Fruit fly (Drosophila melanogaster) whole organism, embryonic: ENCODE data around the gene cnc.

Experiments used
- ATbp ChIP-seq: fragments of 200-800 bp; sonication (Bioruptor generic); optimal IDR thresholded peaks from 2 replicates; lab custom pipeline; 2017; ENCODE audit warnings: missing biosample characterization, mild to moderate bottlenecking, missing genetic modification characterization, missing genetic modification reagents
- CG11398 ChIP-seq: fragments of 200-800 bp; sonication (Bioruptor generic); optimal IDR thresholded peaks from 2 replicates; lab custom pipeline; 2016; ENCODE audit warnings: missing biosample characterization, missing genetic modification characterization
- CG11456 ChIP-seq: fragments of 200-800 bp; sonication (Bioruptor generic); IDR thresholded peaks from 3 replicates; pipeline ENCODE4 v1.3.6; 2022; ENCODE audit warnings: missing biosample characterization, missing genetic modification characterization
- CG12104 ChIP-seq: fragments of 200-800 bp; sonication (Bioruptor generic); optimal IDR thresholded peaks from 3 replicates; lab custom pipeline; 2016; ENCODE audit warnings: missing biosample characterization, missing genetic modification characterization
- CG12219 ChIP-seq: fragments of 200-800 bp; sonication (Bioruptor generic); optimal IDR thresholded peaks from 3 replicates; lab custom pipeline; 2018; ENCODE audit warnings: missing biosample characterization, mild to moderate bottlenecking, missing genetic modification characterization
- CG12659 ChIP-seq: fragments of 200-800 bp; sonication (Bioruptor generic); optimal IDR thresholded peaks from 3 replicates; lab custom pipeline; 2017; ENCODE audit warnings: mild to moderate bottlenecking, missing biosample characterization, missing genetic modification reagents, missing genetic modification characterization
- CG13287 ChIP-seq: fragments of 200-800 bp; sonication (Bioruptor generic); IDR thresholded peaks from 2 replicates; pipeline ENCODE4 v1.3.6; 2022; ENCODE audit warnings: missing biosample characterization, missing genetic modification characterization; ENCODE audit not compliant: partially characterized antibody
- CG14860 ChIP-seq: fragments of 200-800 bp; sonication (Bioruptor generic); IDR thresholded peaks from 3 replicates; pipeline ENCODE4 v1.3.6; 2022; ENCODE audit warnings: missing biosample characterization, missing genetic modification characterization; ENCODE audit not compliant: partially characterized antibody
- CG15601 ChIP-seq: fragments of 200-800 bp; sonication (Bioruptor generic); optimal IDR thresholded peaks from 3 replicates; lab custom pipeline; 2019; ENCODE audit warnings: missing biosample characterization, mild to moderate bottlenecking, missing genetic modification characterization, moderate library complexity
- CG1603 ChIP-seq: fragments of 200-800 bp; sonication (Bioruptor generic); optimal IDR thresholded peaks from 2 replicates; lab custom pipeline; 2019; ENCODE audit warnings: missing biosample characterization, mild to moderate bottlenecking, missing genetic modification characterization, moderate library complexity
- CG1647 ChIP-seq: fragments of 200-800 bp; sonication (Bioruptor generic); optimal IDR thresholded peaks from 3 replicates; lab custom pipeline; 2016; ENCODE audit warnings: missing biosample characterization, missing genetic modification characterization
- CG17568 ChIP-seq: fragments of 200-800 bp; sonication (Bioruptor generic); optimal IDR thresholded peaks from 2 replicates; lab custom pipeline; 2018; ENCODE audit warnings: missing biosample characterization, mild to moderate bottlenecking, missing genetic modification characterization, moderate library complexity
- CG18599 ChIP-seq: fragments of 200-800 bp; sonication (Bioruptor generic); optimal IDR thresholded peaks from 3 replicates; lab custom pipeline; 2017; ENCODE audit warnings: missing biosample characterization, missing genetic modification characterization, mild to moderate bottlenecking, moderate library complexity, missing genetic modification reagents
- CG2129 ChIP-seq: fragments of 200-800 bp; sonication (Bioruptor generic); IDR thresholded peaks from 2 replicates; pipeline ENCODE4 v1.3.6; 2022; ENCODE audit warnings: missing biosample characterization, missing genetic modification characterization; ENCODE audit not compliant: partially characterized antibody
- CG2889 ChIP-seq: fragments of 200-800 bp; sonication (Bioruptor generic); IDR thresholded peaks from 3 replicates; pipeline ENCODE4 v1.3.6; 2022; ENCODE audit warnings: missing biosample characterization, missing genetic modification characterization
- CG6683 ChIP-seq: fragments of 200-800 bp; sonication (Bioruptor generic); optimal IDR thresholded peaks from 2 replicates; lab custom pipeline; 2017; ENCODE audit warnings: missing biosample characterization, mild to moderate bottlenecking, missing genetic modification characterization, missing genetic modification reagents
- CG7357 ChIP-seq: fragments of 200-800 bp; sonication (Bioruptor generic); IDR thresholded peaks from 3 replicates; pipeline ENCODE4 v1.3.6; 2022; ENCODE audit warnings: missing biosample characterization, missing genetic modification characterization
- CG7372 ChIP-seq: fragments of 200-800 bp; sonication (Bioruptor generic); IDR thresholded peaks from 2 replicates; pipeline ENCODE4 v1.3.6; 2022; ENCODE audit warnings: missing biosample characterization, missing genetic modification characterization
- CG7839 ChIP-seq: fragments of 200-800 bp; sonication (Bioruptor generic); optimal IDR thresholded peaks from 3 replicates; lab custom pipeline; 2018; ENCODE audit warnings: missing biosample characterization, mild to moderate bottlenecking, missing genetic modification characterization, moderate library complexity
- CG9932 ChIP-seq: fragments of 200-800 bp; sonication (Bioruptor generic); IDR thresholded peaks from 2 replicates; pipeline ENCODE4 v1.3.6; 2022; ENCODE audit warnings: missing biosample characterization, missing genetic modification characterization
- CHES-1-like ChIP-seq: fragments of 200-800 bp; sonication (Bioruptor generic); optimal IDR thresholded peaks from 2 replicates; lab custom pipeline; 2016; ENCODE audit warnings: missing biosample characterization, missing genetic modification characterization
- CrebB ChIP-seq: fragments of 200-800 bp; sonication (Bioruptor generic); optimal IDR thresholded peaks from 3 replicates; lab custom pipeline; 2018; ENCODE audit warnings: missing biosample characterization, mild to moderate bottlenecking, missing genetic modification characterization
- D19A ChIP-seq: fragments of 200-800 bp; optimal IDR thresholded peaks from 3 replicates; lab custom pipeline; 2019; ENCODE audit warnings: missing biosample characterization, mild to moderate bottlenecking, missing genetic modification characterization, moderate library complexity
- HHEX ChIP-seq: fragments of 200-800 bp; sonication (Bioruptor generic); optimal IDR thresholded peaks from 3 replicates; lab custom pipeline; 2017; ENCODE audit warnings: missing biosample characterization, mild to moderate bottlenecking, missing genetic modification characterization, missing genetic modification reagents
- Hey ChIP-seq: fragments of 200-800 bp; sonication (Bioruptor generic); optimal IDR thresholded peaks from 3 replicates; lab custom pipeline; 2018; ENCODE audit warnings: missing biosample characterization, mild to moderate bottlenecking, missing genetic modification characterization
- Hmx ChIP-seq: fragments of 200-800 bp; sonication (Bioruptor generic); optimal IDR thresholded peaks from 2 replicates; lab custom pipeline; 2016; ENCODE audit warnings: missing biosample characterization, missing genetic modification characterization
- Hr51 ChIP-seq, 2 experiments: fragments of 200-800 bp; sonication (Bioruptor generic); optimal IDR thresholded peaks; 2 replicates in 1 of 2; 3 replicates in 1 of 2; lab custom pipeline; 2016 to 2018; ENCODE audit warnings: missing biosample characterization in 2 of 2, missing genetic modification characterization in 2 of 2, mild to moderate bottlenecking in 1 of 2, moderate library complexity in 1 of 2
- Hsf ChIP-seq: fragments of 200-800 bp; sonication (Bioruptor generic); optimal IDR thresholded peaks from 3 replicates; lab custom pipeline; 2016; ENCODE audit warnings: missing biosample characterization, missing genetic modification characterization
- Mes4 ChIP-seq: fragments of 200-800 bp; sonication (Bioruptor generic); optimal IDR thresholded peaks from 2 replicates; lab custom pipeline; 2016; ENCODE audit warnings: missing biosample characterization, missing genetic modification characterization
- Nf-YC ChIP-seq: fragments of 200-800 bp; optimal IDR thresholded peaks from 3 replicates; lab custom pipeline; 2019; ENCODE audit warnings: missing biosample characterization, mild to moderate bottlenecking, missing genetic modification characterization, moderate library complexity
- Trl ChIP-seq, 3 experiments: fragments of >200 bp in 2 of 3; fragments of 200-800 bp in 1 of 3; sonication (Bioruptor generic) in 1 of 3; optimal IDR thresholded peaks; 2 replicates in 1 of 3; 3 replicates in 2 of 3; lab custom pipeline; 2016 to 2017; ENCODE audit warnings: missing biosample characterization in 1 of 3, missing genetic modification characterization in 1 of 3
- Xbp1 ChIP-seq: fragments of 200-800 bp; sonication (Bioruptor generic); optimal IDR thresholded peaks from 3 replicates; lab custom pipeline; 2016; ENCODE audit warnings: missing biosample characterization, mild to moderate bottlenecking, missing genetic modification characterization
- al ChIP-seq: fragments of 200-800 bp; sonication (Bioruptor generic); IDR thresholded peaks from 2 replicates; pipeline ENCODE4 v1.3.6; 2022; ENCODE audit warnings: missing biosample characterization, missing genetic modification characterization
- bcd ChIP-seq: fragments of 200-800 bp; sonication (Bioruptor generic); optimal IDR thresholded peaks from 2 replicates; lab custom pipeline; 2017; ENCODE audit warnings: missing biosample characterization, mild to moderate bottlenecking, missing genetic modification characterization
- dmrt99B ChIP-seq: fragments of 200-800 bp; sonication (Bioruptor generic); optimal IDR thresholded peaks from 2 replicates; lab custom pipeline; 2018; ENCODE audit warnings: missing biosample characterization, mild to moderate bottlenecking, missing genetic modification characterization, moderate library complexity
- fu2 ChIP-seq: fragments of 200-800 bp; sonication (Bioruptor generic); optimal IDR thresholded peaks from 2 replicates; lab custom pipeline; 2016; ENCODE audit warnings: missing biosample characterization, missing genetic modification characterization
- gem ChIP-seq: fragments of 200-800 bp; sonication (Bioruptor generic); optimal IDR thresholded peaks from 2 replicates; lab custom pipeline; 2019; ENCODE audit warnings: missing biosample characterization, mild to moderate bottlenecking, missing genetic modification characterization, moderate library complexity
- hkb ChIP-seq, 2 experiments: fragments of 200-800 bp in 1 of 2; fragments of >200 bp in 1 of 2; sonication (Bioruptor generic) in 1 of 2; IDR thresholded peaks in 1 of 2; optimal IDR thresholded peaks in 1 of 2; 2 replicates each; pipeline versions ENCODE4 v1.3.6 to Lab custom; 2017 to 2022; ENCODE audit warnings: missing biosample characterization in 1 of 2, missing genetic modification characterization in 1 of 2
- maf-S ChIP-seq: fragments of 200-800 bp; sonication (Bioruptor generic); optimal IDR thresholded peaks from 2 replicates; lab custom pipeline; 2016; ENCODE audit warnings: missing biosample characterization, missing genetic modification characterization
- mirr ChIP-seq: fragments of 200-800 bp; sonication (Bioruptor generic); optimal IDR thresholded peaks from 3 replicates; lab custom pipeline; 2018; ENCODE audit warnings: missing biosample characterization, mild to moderate bottlenecking, missing genetic modification characterization
- nerfin-2 ChIP-seq: fragments of 200-800 bp; sonication (Bioruptor generic); IDR thresholded peaks from 2 replicates; pipeline ENCODE4 v1.3.6; 2022; ENCODE audit warnings: missing biosample characterization, missing genetic modification characterization; ENCODE audit not compliant: partially characterized antibody
- ranshi ChIP-seq: fragments of 200-800 bp; sonication (Bioruptor generic); IDR thresholded peaks from 2 replicates; pipeline ENCODE4 v1.3.6; 2022; ENCODE audit warnings: missing biosample characterization, missing genetic modification characterization
- schlank ChIP-seq: fragments of 200-800 bp; sonication (Bioruptor generic); optimal IDR thresholded peaks from 2 replicates; lab custom pipeline; 2018; ENCODE audit warnings: missing biosample characterization, mild to moderate bottlenecking, missing genetic modification characterization
- shn ChIP-seq: fragments of 200-800 bp; sonication (Bioruptor generic); optimal IDR thresholded peaks from 3 replicates; lab custom pipeline; 2016; ENCODE audit warnings: missing biosample characterization, missing genetic modification characterization
- slbo ChIP-seq: fragments of 200-800 bp; sonication (Bioruptor generic); IDR thresholded peaks from 2 replicates; pipeline ENCODE4 v1.3.6; 2022; ENCODE audit warnings: missing biosample characterization, missing genetic modification characterization
- stc ChIP-seq: fragments of 200-800 bp; sonication (Bioruptor generic); IDR thresholded peaks from 2 replicates; pipeline ENCODE4 v1.3.6; 2022; ENCODE audit warnings: missing biosample characterization, missing genetic modification characterization
- vvl ChIP-seq: fragments of 200-800 bp; sonication (Bioruptor generic); IDR thresholded peaks from 2 replicates; pipeline ENCODE4 v1.3.6; 2022; ENCODE audit warnings: missing biosample characterization, missing genetic modification characterization
- zen2 ChIP-seq: fragments of 200-800 bp; sonication (Bioruptor generic); IDR thresholded peaks from 3 replicates; pipeline ENCODE4 v1.3.6; 2022; ENCODE audit warnings: missing biosample characterization, missing genetic modification characterization; ENCODE audit not compliant: partially characterized antibody

The cnc gene

dm6 chr3R:23225266-23225665 lies 1.2 kb downstream of the cnc start (continued):
- no peak for TF ChIP-seq CG12219 (GFP tag; lab: Kevin White, UChicago)
- TF ChIP-seq Nf-YC (tag; lab: Kevin White, UChicago): peak; percentile 4
- TF ChIP-seq ATbp (GFP tag; lab: Kevin White, UChicago): peak; percentile 56
- TF ChIP-seq CG12104 (GFP tag; lab: Kevin White, UChicago): peak; percentile 35
- no peak for TF ChIP-seq Hsf (GFP tag; lab: Kevin White, UChicago)
- peak; percentile 50; the same call in 1 of the 2 replicates for TF ChIP-seq CG9932 (GFP tag; lab: Robert Waterston, UW)
- TF ChIP-seq stc: no peak
- TF ChIP-seq slbo: peak; percentile 32; the same call in 1 of the 2 replicates
- TF ChIP-seq vvl (GFP tag; lab: Robert Waterston, UW): no peak
- no peak for TF ChIP-seq CG7357
- peak; percentile 10 for TF ChIP-seq Hey
- TF ChIP-seq HHEX: peak; percentile 53
- TF ChIP-seq CG15601 (tag; lab: Kevin White, UChicago): peak; percentile 9
- TF ChIP-seq gem (tag; lab: Kevin White, UChicago): peak; percentile 36
- TF ChIP-seq Hmx: no peak
- TF ChIP-seq CG2889 (GFP tag; lab: Robert Waterston, UW): no peak
- no peak for TF ChIP-seq Xbp1
- 0 out of 2 replicates have a peak, but pooled peaks have one; percentile 14 for TF ChIP-seq CG7372
- TF ChIP-seq fu2 (GFP tag; lab: Kevin White, UChicago): peak; percentile 7
- no peak for TF ChIP-seq Mes4 (GFP tag; lab: Kevin White, UChicago)
- TF ChIP-seq Hr51 (GFP tag; optimal IDR thresholded peaks at IDR 0.05; lab: Kevin White, UChicago): peak in 1 of 2 experiments; percentile 45
- peak; percentile 44 for TF ChIP-seq CG17568 (GFP tag; lab: Kevin White, UChicago)
- TF ChIP-seq shn (GFP tag; lab: Kevin White, UChicago): peak; percentile 9
- TF ChIP-seq CG11456 (GFP tag; lab: Robert Waterston, UW): peak; percentile 68; the same call in 2 of the 3 replicates
- TF ChIP-seq maf-S (GFP tag; lab: Kevin White, UChicago): peak; percentile 29
- TF ChIP-seq CG14860 (GFP tag; lab: Robert Waterston, UW): no peak
- peak; percentile 75 for TF ChIP-seq CG18599
- peak; percentile 1 for TF ChIP-seq CG6683 (GFP tag; lab: Kevin White, UChicago)
- TF ChIP-seq D19A (tag; lab: Kevin White, UChicago): peak; percentile 15
- no peak for TF ChIP-seq Trl (optimal IDR thresholded peaks at IDR 0.05; lab: Kevin White, UChicago)
- peak; percentile 49 for TF ChIP-seq Trl (GFP tag; optimal IDR thresholded peaks at IDR 0.05; lab: Kevin White, UChicago)
- peak; percentile 33 for TF ChIP-seq CG11398
- TF ChIP-seq hkb (optimal IDR thresholded peaks at IDR 0.05; lab: Kevin White, UChicago): no peak
- peak; percentile 46; the same call in 1 of the 2 replicates for TF ChIP-seq hkb (GFP tag; IDR thresholded peaks at IDR 0.05; lab: Robert Waterston, UW)
- TF ChIP-seq CG1647 (GFP tag; lab: Kevin White, UChicago): peak; percentile 53
- peak; percentile 59 for TF ChIP-seq mirr (GFP tag; lab: Kevin White, UChicago)
- no peak for TF ChIP-seq CG13287 (GFP tag; lab: Robert Waterston, UW)
- TF ChIP-seq CHES-1-like (GFP tag; lab: Kevin White, UChicago): peak; percentile 29
- TF ChIP-seq CG1603 (tag; lab: Kevin White, UChicago): peak; percentile 8
- peak; percentile 28; the same call in 1 of the 2 replicates for TF ChIP-seq ranshi (GFP tag; lab: Robert Waterston, UW)
- peak; percentile 32 for TF ChIP-seq bcd (GFP tag; lab: Kevin White, UChicago)
- TF ChIP-seq CG2129 (GFP tag; lab: Robert Waterston, UW): no peak
- TF ChIP-seq CrebB (tag; lab: Kevin White, UChicago): peak; percentile 18
- TF ChIP-seq al: 0 out of 2 replicates have a peak, but pooled peaks have one; percentile 16
- TF ChIP-seq nerfin-2 (GFP tag; lab: Robert Waterston, UW): no peak
- TF ChIP-seq schlank (tag; lab: Kevin White, UChicago): peak; percentile 74
- TF ChIP-seq zen2 (GFP tag; lab: Robert Waterston, UW): no peak
- TF ChIP-seq CG7839 (tag; lab: Kevin White, UChicago): peak; percentile 19
- TF ChIP-seq CG12659 (GFP tag; lab: Kevin White, UChicago): peak; percentile 48
- TF ChIP-seq dmrt99B (tag; lab: Kevin White, UChicago): peak; percentile 21
